Fruit fly (Drosophila melanogaster) whole organism: ENCODE results near the gene CG8064.

Source experiments
- CG8478 ChIP-seq: fragments of >200 bp; optimal IDR thresholded peaks from 2 replicates; lab custom pipeline; 2018; ENCODE audit warnings: inconsistent platforms
- Dll ChIP-seq: fragments of >200 bp; optimal IDR thresholded peaks from 2 replicates; lab custom pipeline; 2017
- EcR ChIP-seq, 2 experiments: fragments of >200 bp; optimal IDR thresholded peaks; 2 replicates each; lab custom pipeline; 2017; ENCODE audit warnings: missing biosample characterization in 2 of 2, missing genetic modification characterization in 2 of 2, missing genetic modification reagents in 2 of 2
- pan ChIP-seq: fragments of >200 bp; optimal IDR thresholded peaks from 2 replicates; lab custom pipeline; 2017
- psq ChIP-seq: fragments of >200 bp; optimal IDR thresholded peaks from 2 replicates; lab custom pipeline; 2017
- usp ChIP-seq: fragments of >200 bp; optimal IDR thresholded peaks from 2 replicates; lab custom pipeline; 2017; ENCODE audit warnings: missing biosample characterization, missing genetic modification characterization, mixed read lengths

The CG8064 gene

DNA sequence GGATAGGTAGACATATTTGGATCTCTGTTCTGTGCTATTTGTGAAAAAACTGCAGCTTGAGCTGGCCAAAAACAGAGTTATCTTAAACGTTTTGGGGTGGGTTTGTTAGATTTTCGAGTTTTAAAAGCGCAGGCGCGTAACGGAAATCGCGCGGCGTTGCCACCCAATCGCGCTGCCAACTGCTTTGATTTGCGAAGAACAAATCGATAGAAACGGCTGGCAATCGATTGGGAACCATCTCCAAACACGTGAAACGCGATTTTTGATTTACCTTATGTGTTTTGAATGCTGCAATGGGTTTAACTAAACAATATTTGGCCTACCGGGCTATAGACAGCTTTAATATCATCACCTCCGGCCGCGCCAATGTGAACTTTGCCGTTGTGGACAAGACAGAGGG, at the start of gene CG8064, which contains the start of gene CG14312:
TSS of gene CG8064 (plus strand) at position 220 of the 400 bp plus-strand sequence.
TSS of gene CG14312 (minus strand) at position 88 of the 400 bp plus-strand sequence.
- no peak for TF ChIP-seq pan
- TF ChIP-seq Dll (lab: Kevin White, UChicago): no peak
- TF ChIP-seq usp (GFP tag; lab: Kevin White, UChicago): no peak
- no peak for TF ChIP-seq EcR (GFP tag; optimal IDR thresholded peaks at IDR 0.05; lab: Kevin White, UChicago)
- TF ChIP-seq psq (lab: Kevin White, UChicago): no peak
- no peak for TF ChIP-seq CG8478 (lab: Kevin White, UChicago)

DNA sequence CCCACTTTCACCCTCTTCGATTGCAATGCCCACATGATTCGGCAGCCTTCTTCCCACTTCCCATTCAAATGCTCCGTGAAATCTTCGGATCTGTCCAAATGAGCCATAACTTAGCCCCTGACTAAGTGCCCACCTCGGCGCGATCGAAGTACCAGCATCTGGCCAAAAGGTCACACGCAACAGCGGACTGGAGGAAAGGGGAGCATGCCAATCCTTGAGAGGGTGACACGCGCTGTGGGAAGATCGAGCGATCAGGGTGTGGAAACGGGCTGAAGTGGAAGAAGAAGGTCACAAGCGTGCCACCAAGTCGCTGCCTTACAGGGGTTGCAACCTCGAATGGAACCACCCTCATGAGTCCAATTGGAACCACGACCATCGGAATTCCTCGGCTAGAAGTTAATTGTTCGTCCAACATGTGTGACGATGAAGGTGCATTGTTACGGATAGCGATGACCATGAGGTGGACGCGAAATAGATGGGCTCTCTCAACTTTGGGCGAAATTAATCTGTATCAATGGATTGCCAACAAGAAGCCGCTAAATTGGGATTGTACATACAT, 48.7 kb upstream of the CG8064 start:
- TF ChIP-seq psq (lab: Kevin White, UChicago): no peak
- no peak for TF ChIP-seq EcR (GFP tag; optimal IDR thresholded peaks at IDR 0.05; lab: Kevin White, UChicago)
- TF ChIP-seq CG8478 (lab: Kevin White, UChicago): no peak
- TF ChIP-seq usp (GFP tag; lab: Kevin White, UChicago): no peak
- no peak for TF ChIP-seq pan
- TF ChIP-seq Dll (lab: Kevin White, UChicago): no peak

DNA sequence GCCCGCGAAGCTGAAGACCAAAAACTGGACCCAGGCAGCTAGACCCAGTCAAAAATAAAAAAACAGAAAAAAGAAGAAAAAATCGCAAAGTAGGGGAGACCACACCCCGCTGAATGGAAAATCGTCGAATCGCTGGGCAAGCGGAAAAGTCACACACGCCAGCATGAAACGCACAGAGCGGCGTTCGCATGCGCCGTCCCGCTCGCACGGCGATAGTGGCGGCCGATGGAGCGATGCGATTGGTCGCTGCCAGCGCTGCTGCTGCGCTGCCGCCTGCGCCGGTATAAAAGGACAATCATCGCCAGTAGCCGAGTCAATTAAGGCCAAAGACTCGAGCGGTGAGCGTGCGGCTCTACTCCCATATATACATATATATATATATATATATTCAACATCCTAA, 47.6 kb upstream of the CG8064 start, which contains the start of gene repo:
TSS of gene repo (plus strand) at position 314 of the 400 bp plus-strand sequence.
- TF ChIP-seq Dll (lab: Kevin White, UChicago): no peak
- TF ChIP-seq pan: no peak

DNA sequence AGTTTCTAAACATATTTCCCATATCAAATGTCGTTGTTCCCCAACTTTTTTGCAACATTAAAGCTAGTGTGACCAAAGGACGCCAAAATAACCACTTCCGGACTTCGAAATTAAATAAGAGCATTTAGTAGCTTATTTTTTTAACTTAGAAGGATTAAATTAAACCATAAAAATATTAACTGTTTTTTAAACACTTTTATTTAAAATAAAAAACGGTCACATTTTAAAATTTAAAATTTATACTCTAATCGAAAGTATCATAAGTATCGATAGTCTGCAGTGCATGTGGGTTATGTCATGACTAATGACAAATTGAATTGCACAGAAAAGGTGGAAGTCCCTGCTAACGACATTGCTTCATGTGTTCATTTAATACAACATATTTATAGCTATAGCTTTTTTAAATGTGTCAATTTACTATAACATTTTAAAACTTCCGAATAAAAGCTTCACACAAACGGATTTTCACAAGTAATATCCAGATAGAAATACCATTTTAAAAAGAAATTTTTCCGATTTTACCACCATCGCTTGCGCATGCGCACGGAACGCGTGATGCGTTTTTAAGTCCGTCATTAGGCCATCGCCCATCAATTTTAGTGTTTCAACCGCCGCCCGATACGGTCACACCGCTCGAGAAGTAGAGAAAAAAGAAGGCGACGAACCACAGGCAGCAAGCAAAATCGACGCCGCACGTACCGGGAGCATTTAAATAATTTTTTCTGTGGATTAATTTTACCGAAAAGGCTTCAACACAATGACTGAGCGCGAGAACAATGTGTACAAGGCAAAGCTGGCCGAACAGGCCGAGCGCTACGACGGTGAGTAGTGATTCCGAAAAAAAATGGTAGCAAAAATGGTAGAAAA, 41.1 kb upstream of the CG8064 start, which contains the start of the genes CG7156 and 14-3-3epsilon:
TSS of gene CG7156 (minus strand) at position 71 of the 867 bp plus-strand sequence.
TSS of gene 14-3-3epsilon (plus strand) at position 443 of the 867 bp plus-strand sequence.
- TF ChIP-seq psq (lab: Kevin White, UChicago) (no peak), Dll (lab: Kevin White, UChicago) (no peak), EcR (GFP tag; optimal IDR thresholded peaks at IDR 0.05; lab: Kevin White, UChicago) (no peak), usp (GFP tag; lab: Kevin White, UChicago) (no peak), pan (no peak), CG8478 (lab: Kevin White, UChicago) (no peak)

DNA sequence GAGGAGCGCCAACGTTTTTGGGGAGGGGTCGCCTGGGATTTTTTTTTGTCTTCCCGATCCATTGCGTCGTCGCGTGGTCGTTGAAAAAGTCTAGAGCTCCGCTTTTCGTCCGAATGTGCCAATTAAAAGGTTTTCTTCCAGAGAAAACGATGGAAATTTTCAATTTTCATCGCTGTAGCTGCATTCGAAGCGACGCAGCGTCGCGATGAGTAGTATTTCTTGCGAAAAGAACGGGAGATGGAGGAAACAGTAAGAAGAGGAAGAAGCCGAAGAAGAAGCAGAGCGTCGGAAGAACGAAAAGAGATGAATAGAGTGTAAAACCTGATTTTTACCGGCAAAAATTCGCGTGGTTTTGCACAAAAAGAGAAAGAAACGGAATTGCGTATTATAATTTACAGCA, 40.5 kb upstream of the CG8064 start:
- TF ChIP-seq Dll (lab: Kevin White, UChicago) (no peak), pan (no peak), psq (lab: Kevin White, UChicago) (no peak), usp (GFP tag; lab: Kevin White, UChicago) (no peak), EcR (GFP tag; optimal IDR thresholded peaks at IDR 0.05; lab: Kevin White, UChicago) (no peak), CG8478 (lab: Kevin White, UChicago) (no peak)

DNA sequence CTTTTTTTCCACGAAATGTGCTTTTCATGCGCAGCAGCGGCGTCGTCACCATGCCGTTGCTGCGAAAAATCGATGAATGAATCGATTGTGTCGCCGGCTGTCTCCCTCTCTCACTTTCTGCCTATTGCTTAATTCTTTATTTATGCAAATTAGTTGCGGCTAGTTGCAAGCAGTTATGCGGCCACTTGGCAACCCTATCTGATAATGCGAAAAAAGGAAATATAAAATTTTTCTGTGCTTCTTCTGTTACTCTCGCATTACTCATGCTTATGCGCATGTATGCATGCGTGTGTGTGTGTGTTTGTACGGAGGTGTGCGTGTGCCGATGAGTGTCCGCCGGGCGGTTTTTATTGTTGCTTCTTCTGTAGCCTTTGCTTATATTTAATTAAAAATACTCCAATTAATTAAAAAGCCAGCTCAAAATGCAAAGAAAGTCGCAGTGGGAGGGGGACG, 39.7 kb upstream of the CG8064 start:
- TF ChIP-seq Dll (lab: Kevin White, UChicago): no peak
- TF ChIP-seq EcR (GFP tag; optimal IDR thresholded peaks at IDR 0.05; lab: Kevin White, UChicago): no peak
- TF ChIP-seq pan: no peak
- no peak for TF ChIP-seq CG8478 (lab: Kevin White, UChicago)
- no peak for TF ChIP-seq usp (GFP tag; lab: Kevin White, UChicago)
- TF ChIP-seq psq (lab: Kevin White, UChicago): no peak

DNA sequence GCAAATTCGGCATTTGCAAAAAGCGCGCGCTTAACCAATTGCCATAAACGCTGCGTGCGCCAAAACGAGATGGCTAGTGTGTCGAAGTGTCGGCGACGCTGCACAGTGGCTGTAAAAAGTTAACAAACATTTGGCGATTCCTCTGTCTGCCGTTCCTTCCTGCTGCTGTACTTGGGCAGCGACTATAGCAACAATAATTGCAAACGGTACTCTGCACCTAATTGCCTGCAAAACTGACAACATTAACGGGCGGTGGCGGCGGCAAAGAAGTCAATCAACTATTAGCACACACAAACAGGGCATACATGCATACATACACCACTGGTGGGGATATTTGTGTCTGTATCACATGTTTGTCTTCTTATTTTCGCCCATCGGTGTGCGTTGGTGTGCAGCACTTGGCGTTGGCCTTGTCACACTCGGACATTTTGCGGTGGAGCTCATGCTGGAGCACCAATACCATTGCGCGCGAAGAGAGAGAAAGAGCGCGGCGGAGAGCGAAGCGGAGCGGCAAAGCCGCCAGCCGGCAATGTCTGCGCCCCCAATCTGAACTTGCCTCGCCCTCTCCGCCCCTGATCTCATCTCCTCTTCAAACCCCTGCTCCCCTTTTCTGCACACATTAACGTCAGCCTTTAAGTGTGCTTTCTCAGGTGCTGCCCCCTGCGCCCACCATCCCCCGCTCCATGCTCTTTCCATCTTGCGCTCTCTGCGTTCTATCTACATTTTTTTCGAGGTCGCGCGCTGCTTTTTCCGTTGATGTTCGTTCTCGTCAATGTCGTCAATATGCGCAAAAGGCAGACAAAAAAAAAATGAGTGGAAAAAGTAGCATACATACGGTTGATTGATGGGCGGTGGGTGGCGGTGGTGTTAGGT, 39.1 kb upstream of the CG8064 start:
- peak; percentile 89 for TF ChIP-seq CG8478 (lab: Kevin White, UChicago)
- no peak for TF ChIP-seq psq (lab: Kevin White, UChicago)
- peak in 1 of 2 experiments; percentile 79 for TF ChIP-seq EcR (GFP tag; optimal IDR thresholded peaks at IDR 0.05; lab: Kevin White, UChicago)
- peak; percentile 93 for TF ChIP-seq Dll (lab: Kevin White, UChicago)

DNA sequence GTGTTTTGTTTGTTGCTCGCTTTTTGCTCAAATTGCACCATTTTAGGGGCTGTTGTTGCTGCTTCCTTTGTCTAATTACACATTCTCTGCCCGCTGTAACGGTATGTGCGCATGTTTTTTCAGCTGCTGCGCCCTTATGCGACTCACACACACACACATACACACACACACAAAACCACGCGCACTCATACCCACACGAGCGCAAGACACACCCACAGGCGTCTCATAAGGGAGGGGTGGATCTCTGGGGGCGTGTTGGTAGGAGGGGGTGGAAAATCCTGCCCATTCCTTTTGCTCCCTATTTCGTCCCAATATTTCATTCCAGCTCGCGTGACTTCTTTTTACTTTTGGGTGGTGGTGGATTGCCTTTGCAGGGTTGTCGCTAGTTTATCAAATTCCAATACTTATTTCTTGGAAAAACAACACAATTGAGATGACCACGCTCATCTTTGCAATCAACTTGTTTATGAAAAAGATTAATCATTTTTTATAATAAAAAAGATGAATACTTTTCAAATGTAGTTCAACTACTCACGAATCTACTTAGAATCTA, 38.3 kb upstream of the CG8064 start:
- TF ChIP-seq EcR (GFP tag; optimal IDR thresholded peaks at IDR 0.05; lab: Kevin White, UChicago) (no peak), psq (lab: Kevin White, UChicago) (no peak), Dll (lab: Kevin White, UChicago) (no peak), CG8478 (lab: Kevin White, UChicago) (no peak), usp (GFP tag; lab: Kevin White, UChicago) (no peak), pan (no peak)

DNA sequence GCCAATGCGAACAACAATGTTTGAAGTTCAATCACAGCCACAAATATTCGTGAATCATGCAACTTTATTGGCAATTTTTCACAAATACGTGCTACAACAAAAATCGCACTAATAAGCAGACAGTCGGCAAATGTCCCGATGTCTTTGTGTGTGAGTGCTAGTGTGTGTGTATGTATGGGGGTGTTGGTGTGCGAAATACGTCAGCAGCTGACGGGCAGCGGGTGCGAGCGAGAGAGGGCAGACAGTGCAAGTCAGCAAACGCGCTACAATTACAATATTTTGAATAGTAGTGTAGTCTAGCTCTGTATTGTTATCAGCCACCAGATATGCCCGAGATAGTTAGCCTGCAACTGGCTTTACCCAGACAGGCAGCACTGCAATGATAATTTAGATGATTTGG, 37.4 kb upstream of the CG8064 start:
- TF ChIP-seq psq (lab: Kevin White, UChicago) (no peak), usp (GFP tag; lab: Kevin White, UChicago) (no peak), CG8478 (lab: Kevin White, UChicago) (no peak), EcR (GFP tag; optimal IDR thresholded peaks at IDR 0.05; lab: Kevin White, UChicago) (no peak), Dll (lab: Kevin White, UChicago) (no peak), pan (no peak)

DNA sequence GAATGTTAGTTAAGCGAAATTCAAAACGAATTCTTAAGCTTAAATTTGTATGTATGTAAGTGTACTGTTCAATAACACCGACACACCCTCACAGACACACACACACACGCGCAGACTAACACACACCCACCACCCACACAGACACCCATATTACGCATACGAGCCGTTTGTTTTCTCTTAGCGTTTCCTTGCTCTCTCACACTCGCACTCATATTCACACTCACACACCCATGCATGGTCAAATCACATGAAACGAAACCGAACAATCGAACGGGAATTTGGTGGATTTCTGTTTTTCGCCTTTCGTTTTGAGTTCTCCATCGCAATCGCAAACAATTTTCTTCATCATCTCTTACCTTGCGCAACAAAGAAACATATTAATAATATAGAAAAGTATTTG, 34.2 kb upstream of the CG8064 start:
- TF ChIP-seq usp (GFP tag; lab: Kevin White, UChicago) (no peak), pan (no peak), EcR (GFP tag; optimal IDR thresholded peaks at IDR 0.05; lab: Kevin White, UChicago) (no peak), CG8478 (lab: Kevin White, UChicago) (no peak), psq (lab: Kevin White, UChicago) (no peak), Dll (lab: Kevin White, UChicago) (no peak)
